In the genomic region with DNA sequence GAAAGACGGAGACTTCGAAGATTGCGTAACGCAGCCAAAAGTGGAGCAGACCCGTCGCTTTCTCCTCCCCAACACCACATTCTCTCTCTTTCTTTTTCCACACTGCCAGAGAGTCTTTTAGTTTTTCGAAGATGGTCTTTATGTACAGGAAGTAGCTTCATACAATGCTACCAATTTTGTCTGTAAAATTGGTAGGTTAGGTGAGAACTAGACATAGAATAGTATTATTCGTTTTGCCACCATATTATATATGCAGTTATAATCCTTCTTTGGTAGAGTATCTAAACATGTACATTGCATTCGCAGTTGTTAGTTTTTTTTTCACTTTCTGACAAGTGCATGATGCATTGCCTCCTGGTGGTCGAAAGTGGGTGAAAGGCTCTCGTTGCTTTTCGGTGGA, we compare ENCODE assay signal across 1 fruit fly cellular context.
TF ChIP-seq lines count a peak whose summit lies in the region.

No protein-coding gene starts in this region.

TF ChIP-seq in whole organism, prepupa, 60 proteins besides CTCF, POLR2A, EP300 and RAD21 (continued from another document):
- TF ChIP-seq Met (GFP tag; optimal IDR thresholded peaks at IDR 0.05; lab: Kevin White, UChicago) (peak; percentile 23), dsx (GFP tag; optimal IDR thresholded peaks at IDR 0.05; lab: Kevin White, UChicago; ENCODE audit: poor library complexity, severe bottlenecking) (no peak), pdm3 (GFP tag; optimal IDR thresholded peaks at IDR 0.05; lab: Kevin White, UChicago) (peak; percentile 15), CG34406 (GFP tag; optimal IDR thresholded peaks at IDR 0.05; lab: Kevin White, UChicago) (peak; percentile 40), CG8119 (GFP tag; IDR thresholded peaks at IDR 0.05; lab: Robert Waterston, UW) (peak; percentile 69), CG3919 (GFP tag; optimal IDR thresholded peaks at IDR 0.05; lab: Kevin White, UChicago) (peak; percentile 31), fd85E (GFP tag; optimal IDR thresholded peaks at IDR 0.05; lab: Kevin White, UChicago) (no peak), CG32006 (GFP tag; optimal IDR thresholded peaks at IDR 0.05; lab: Kevin White, UChicago) (peak; percentile 52), spab (GFP tag; optimal IDR thresholded peaks at IDR 0.05; lab: Kevin White, UChicago) (no peak), OdsH (GFP tag; optimal IDR thresholded peaks at IDR 0.05; lab: Kevin White, UChicago) (peak; percentile 43), CG16779 (tag; optimal IDR thresholded peaks at IDR 0.05; lab: Kevin White, UChicago) (no peak), fd59A (GFP tag; optimal IDR thresholded peaks at IDR 0.05; lab: Kevin White, UChicago) (no peak), Gug (GFP tag; IDR thresholded peaks at IDR 0.05; lab: Robert Waterston, UW) (no peak), Eip93F (GFP tag; optimal IDR thresholded peaks at IDR 0.05; lab: Kevin White, UChicago) (no peak), CG10669 (GFP tag; optimal IDR thresholded peaks at IDR 0.05; lab: Kevin White, UChicago) (no peak), Sox15 (GFP tag; optimal IDR thresholded peaks at IDR 0.05; lab: Kevin White, UChicago) (peak; percentile 17), Hr38 (GFP tag; optimal IDR thresholded peaks at IDR 0.05; lab: Kevin White, UChicago) (no peak), esn (GFP tag; optimal IDR thresholded peaks at IDR 0.05; lab: Kevin White, UChicago) (no peak), Lpt (GFP tag; optimal IDR thresholded peaks at IDR 0.05; lab: Kevin White, UChicago) (no peak), vri (GFP tag; optimal IDR thresholded peaks at IDR 0.05; lab: Kevin White, UChicago) (no peak), acj6 (GFP tag; optimal IDR thresholded peaks at IDR 0.05; lab: Kevin White, UChicago) (peak; percentile 12), CG10631 (GFP tag; optimal IDR thresholded peaks at IDR 0.05; lab: Kevin White, UChicago) (no peak), CG6163 (GFP tag; IDR thresholded peaks at IDR 0.05; lab: Robert Waterston, UW) (peak; percentile 50; the same call in 1 of the 3 replicates), ss (GFP tag; optimal IDR thresholded peaks at IDR 0.05; lab: Kevin White, UChicago) (no peak)
